Worm (Caenorhabditis elegans): ENCODE measurements around the gene nspb-7.

ce11 chrII:14587407-14587806 is 9.3 kb downstream of the nspb-7 start, which contains the start of gene C01G12.5:
- TF ChIP-seq blmp-1 (tag; optimal IDR thresholded peaks at IDR 0.05; ENCODE audit: insufficient read depth): no peak
- no peak for TF ChIP-seq lsy-2 (tag; optimal IDR thresholded peaks at IDR 0.05)
- TF ChIP-seq ZK546.5 (tag; optimal IDR thresholded peaks at IDR 0.05): no peak
- no peak for TF ChIP-seq nhr-23 (tag; optimal IDR thresholded peaks at IDR 0.05)
- TF ChIP-seq nhr-25 (tag; optimal IDR thresholded peaks at IDR 0.05): no peak

Measured in whole organism, L2 larva.